Fruit fly (Drosophila melanogaster): ENCODE measurements around the gene RpL35A.

The RpL35A gene

DNA sequence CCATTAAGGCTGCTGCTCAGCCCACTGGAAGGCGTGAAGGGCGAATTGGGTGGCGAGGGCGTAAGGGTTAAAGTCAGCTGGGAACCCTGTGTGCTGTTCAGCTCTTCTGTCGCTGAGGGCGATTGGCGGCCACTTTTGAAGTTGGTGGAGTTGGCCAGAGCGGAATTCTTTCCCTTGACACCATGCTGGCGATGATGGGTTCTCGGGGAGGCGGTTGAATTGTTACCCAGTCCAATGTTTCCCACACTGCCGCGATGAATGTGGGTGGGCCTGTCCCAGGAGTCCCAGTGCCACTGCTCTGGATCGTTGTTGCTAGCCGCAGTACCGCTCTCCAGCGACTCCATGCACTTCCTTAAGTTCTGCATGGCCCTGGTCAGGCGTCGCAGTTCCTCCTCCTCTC, 15.9 kb upstream of the RpL35A start:
- no peak for TF ChIP-seq ey (GFP tag; optimal IDR thresholded peaks at IDR 0.05)
- TF ChIP-seq Dfd (GFP tag; optimal IDR thresholded peaks at IDR 0.05): no peak
- TF ChIP-seq CG9705 (GFP tag; optimal IDR thresholded peaks at IDR 0.05): no peak
- no peak for TF ChIP-seq brk (GFP tag; optimal IDR thresholded peaks at IDR 0.05)
- no peak for TF ChIP-seq pan (optimal IDR thresholded peaks at IDR 0.05)
- TF ChIP-seq Hr83 (GFP tag; optimal IDR thresholded peaks at IDR 0.05; ENCODE audit: poor library complexity, severe bottlenecking): no peak
- TF ChIP-seq usp (GFP tag; optimal IDR thresholded peaks at IDR 0.05): no peak
- TF ChIP-seq Myc (optimal IDR thresholded peaks at IDR 0.05): no peak
- no peak for TF ChIP-seq dl (GFP tag; optimal IDR thresholded peaks at IDR 0.05; ENCODE audit: insufficient read depth in 1 of 2, partially characterized antibody in 2 of 2)
- no peak for TF ChIP-seq fru (GFP tag; optimal IDR thresholded peaks at IDR 0.05)
- no peak for TF ChIP-seq sage (GFP tag; optimal IDR thresholded peaks at IDR 0.05)
- TF ChIP-seq HLH106 (tag; optimal IDR thresholded peaks at IDR 0.05): no peak
- no peak for TF ChIP-seq OdsH (GFP tag; optimal IDR thresholded peaks at IDR 0.05)
- TF ChIP-seq Hnf4 (GFP tag; optimal IDR thresholded peaks at IDR 0.05): no peak
- no peak for TF ChIP-seq h (GFP tag; optimal IDR thresholded peaks at IDR 0.05)

DNA sequence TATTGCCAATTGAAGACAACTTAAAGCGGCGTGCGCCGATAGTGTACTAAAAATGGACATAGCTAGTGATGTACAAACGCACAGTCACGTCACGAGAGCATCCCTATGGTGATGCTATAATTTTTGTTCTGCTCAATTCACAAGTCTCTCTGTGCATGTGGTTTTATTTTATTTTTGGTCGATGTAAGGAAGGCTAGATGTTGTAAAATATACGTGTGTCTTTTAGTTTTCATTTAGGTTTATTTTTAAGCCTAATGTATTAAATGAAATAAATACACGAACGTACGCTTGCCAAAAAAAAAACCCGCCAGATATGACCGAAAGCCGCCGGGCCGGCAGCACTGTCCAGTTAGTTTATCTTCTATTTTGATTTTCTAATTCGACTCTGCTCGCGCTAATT, 7.7 kb upstream of the RpL35A start, which contains the start of the genes CG45100, HDAC3 and Hcs:
TSS of gene CG45100 (minus strand) at position 50 of the 400 bp plus-strand sequence.
TSS of gene HDAC3 (minus strand) at position 50 of the 400 bp plus-strand sequence.
TSS of gene Hcs (plus strand) at position 349 of the 400 bp plus-strand sequence.
- TF ChIP-seq dl (GFP tag; optimal IDR thresholded peaks at IDR 0.05; ENCODE audit: insufficient read depth in 1 of 2, partially characterized antibody in 2 of 2): no peak
- TF ChIP-seq Hr83 (GFP tag; optimal IDR thresholded peaks at IDR 0.05; ENCODE audit: poor library complexity, severe bottlenecking): no peak
- peak; percentile 94 for TF ChIP-seq woc (GFP tag; optimal IDR thresholded peaks at IDR 0.05)
- no peak for TF ChIP-seq Jra (GFP tag; optimal IDR thresholded peaks at IDR 0.05)
- peak; percentile 36 for TF ChIP-seq psq (GFP tag; optimal IDR thresholded peaks at IDR 0.05)
- no peak for TF ChIP-seq dmrt93B (GFP tag; optimal IDR thresholded peaks at IDR 0.05)
- no peak for TF ChIP-seq Hnf4 (GFP tag; optimal IDR thresholded peaks at IDR 0.05)
- peak; percentile 19 for TF ChIP-seq CG9705 (GFP tag; optimal IDR thresholded peaks at IDR 0.05)
- TF ChIP-seq sv (GFP tag; optimal IDR thresholded peaks at IDR 0.05): peak; percentile 22
- TF ChIP-seq rgr (GFP tag; optimal IDR thresholded peaks at IDR 0.05): no peak
- TF ChIP-seq fru (GFP tag; optimal IDR thresholded peaks at IDR 0.05): no peak
- TF ChIP-seq Hr78 (GFP tag; optimal IDR thresholded peaks at IDR 0.05): no peak
- no peak for TF ChIP-seq Dfd (GFP tag; optimal IDR thresholded peaks at IDR 0.05)
- no peak for TF ChIP-seq h (GFP tag; optimal IDR thresholded peaks at IDR 0.05)
- TF ChIP-seq brk (GFP tag; optimal IDR thresholded peaks at IDR 0.05): no peak
- no peak for TF ChIP-seq Dif (GFP tag; optimal IDR thresholded peaks at IDR 0.05; ENCODE audit: partially characterized antibody)
- peak; percentile 43 for TF ChIP-seq ey (GFP tag; optimal IDR thresholded peaks at IDR 0.05)
- no peak for TF ChIP-seq pan (optimal IDR thresholded peaks at IDR 0.05)
- no peak for TF ChIP-seq jim (GFP tag; optimal IDR thresholded peaks at IDR 0.05)
- no peak for TF ChIP-seq foxo (GFP tag; optimal IDR thresholded peaks at IDR 0.05)
- no peak for TF ChIP-seq CG32264 (GFP tag; optimal IDR thresholded peaks at IDR 0.05)
- TF ChIP-seq Vsx2 (GFP tag; optimal IDR thresholded peaks at IDR 0.05; ENCODE audit: partially characterized antibody): no peak
- TF ChIP-seq Abd-B (GFP tag; optimal IDR thresholded peaks at IDR 0.05): no peak
- peak; percentile 100 for TF ChIP-seq Myc (optimal IDR thresholded peaks at IDR 0.05)
- TF ChIP-seq Rel (GFP tag; optimal IDR thresholded peaks at IDR 0.05): no peak
- TF ChIP-seq Rel (tag; optimal IDR thresholded peaks at IDR 0.05): no peak
- no peak for TF ChIP-seq usp (GFP tag; optimal IDR thresholded peaks at IDR 0.05)
- no peak for TF ChIP-seq GATAd (GFP tag; optimal IDR thresholded peaks at IDR 0.05)
- TF ChIP-seq lola (GFP tag; optimal IDR thresholded peaks at IDR 0.05): no peak

DNA sequence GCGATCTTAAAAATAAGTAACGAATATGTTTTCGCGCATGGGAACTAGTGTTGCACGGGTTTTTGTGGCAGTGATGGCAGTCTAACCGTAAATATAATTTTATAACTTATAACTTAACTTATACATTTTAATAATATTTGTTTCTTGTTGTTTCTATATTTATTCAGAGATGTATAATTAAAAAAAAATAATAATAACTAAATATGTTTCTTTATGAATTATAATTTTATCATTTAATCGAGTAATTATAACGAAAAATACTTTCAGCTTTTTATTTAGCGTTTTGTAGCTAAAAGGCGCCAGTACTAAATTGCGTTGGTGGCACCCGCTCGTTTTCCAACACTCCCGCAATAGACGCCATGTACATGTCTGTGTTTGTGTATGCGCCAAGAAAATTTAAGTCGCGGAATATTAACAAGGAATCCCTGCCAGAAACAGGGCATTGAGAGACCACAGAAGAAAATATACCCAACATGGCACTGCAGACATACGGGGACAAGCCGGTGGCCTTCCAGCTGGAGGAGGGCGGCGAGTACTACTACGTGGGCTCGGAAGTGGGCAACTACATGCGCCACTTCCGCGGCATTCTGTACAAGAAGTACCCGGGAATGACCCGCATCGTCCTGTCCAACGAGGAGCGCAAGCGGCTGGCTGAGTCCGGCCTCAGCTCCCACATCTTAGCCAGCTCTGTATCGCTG, 3.8 kb upstream of the RpL35A start, which contains the start of the genes mRpL44 and Snr1:
TSS of gene mRpL44 (minus strand) at position 51 of the 698 bp plus-strand sequence.
TSS of gene Snr1 (plus strand) at position 341 of the 698 bp plus-strand sequence.
- TF ChIP-seq HLH106 (tag; optimal IDR thresholded peaks at IDR 0.05) (peak; percentile 74), CG9705 (GFP tag; optimal IDR thresholded peaks at IDR 0.05) (peak; percentile 35), Abd-B (GFP tag; optimal IDR thresholded peaks at IDR 0.05) (no peak), rgr (GFP tag; optimal IDR thresholded peaks at IDR 0.05) (no peak), Dfd (GFP tag; optimal IDR thresholded peaks at IDR 0.05) (no peak), woc (GFP tag; optimal IDR thresholded peaks at IDR 0.05) (peak; percentile 75), Sp1 (GFP tag; optimal IDR thresholded peaks at IDR 0.05) (peak; percentile 73), OdsH (GFP tag; optimal IDR thresholded peaks at IDR 0.05) (peak; percentile 48), foxo (GFP tag; optimal IDR thresholded peaks at IDR 0.05) (peak in 1 of 2 experiments; percentile 58), psq (GFP tag; optimal IDR thresholded peaks at IDR 0.05) (peak; percentile 55), Hr83 (GFP tag; optimal IDR thresholded peaks at IDR 0.05; ENCODE audit: poor library complexity, severe bottlenecking) (no peak), Myc (optimal IDR thresholded peaks at IDR 0.05) (peak; percentile 97), jim (GFP tag; optimal IDR thresholded peaks at IDR 0.05) (no peak)
